Fruit fly (Drosophila melanogaster): Measurements from ENCODE around the gene CG31517.

CG31517 gene

dm6 chr3R:13914760-13915417, 33.3 kb upstream of the CG31517 start (continued):
- TF ChIP-seq Gug (GFP tag; IDR thresholded peaks at IDR 0.05) = peak; percentile 61; the same call in 2 of the 4 replicates
- TF ChIP-seq NfI (GFP tag; optimal IDR thresholded peaks at IDR 0.05) = peak; percentile 47
- TF ChIP-seq rib (GFP tag; IDR thresholded peaks at IDR 0.05) = peak; percentile 85
- TF ChIP-seq Jarid2 (GFP tag; optimal IDR thresholded peaks at IDR 0.05) = peak; percentile 23
- TF ChIP-seq CG18764 (GFP tag; optimal IDR thresholded peaks at IDR 0.05) = peak; percentile 54
- TF ChIP-seq CG1832 (GFP tag; optimal IDR thresholded peaks at IDR 0.05) = no peak
- TF ChIP-seq Vsx1 (GFP tag; optimal IDR thresholded peaks at IDR 0.05) = peak; percentile 60
- peak; percentile 76 for TF ChIP-seq CG4820 (GFP tag; optimal IDR thresholded peaks at IDR 0.05)
- TF ChIP-seq phol (tag; optimal IDR thresholded peaks at IDR 0.05) = peak; percentile 80
- peak; percentile 64 for TF ChIP-seq grn (GFP tag; optimal IDR thresholded peaks at IDR 0.05)
- peak; percentile 76 for TF ChIP-seq Atf-2 (GFP tag; optimal IDR thresholded peaks at IDR 0.05)
- TF ChIP-seq CG11504 (tag; optimal IDR thresholded peaks at IDR 0.05) = peak; percentile 85
- peak; percentile 37 for TF ChIP-seq Dip3 (GFP tag; optimal IDR thresholded peaks at IDR 0.05)
- TF ChIP-seq mirr (GFP tag; optimal IDR thresholded peaks at IDR 0.05) = no peak
- TF ChIP-seq eyg (GFP tag; optimal IDR thresholded peaks at IDR 0.05) = peak; percentile 66
- TF ChIP-seq CG1647 (GFP tag; optimal IDR thresholded peaks at IDR 0.05) = peak; percentile 75
- TF ChIP-seq dati (GFP tag; IDR thresholded peaks at IDR 0.05) = no peak
- TF ChIP-seq tin (GFP tag; optimal IDR thresholded peaks at IDR 0.05) = peak; percentile 80
- peak; percentile 70 for TF ChIP-seq esg (GFP tag; conservative IDR thresholded peaks at IDR 0.05)
- 0 out of 2 replicates have a peak, but pooled peaks have one; percentile 32 for TF ChIP-seq wdn (GFP tag; IDR thresholded peaks at IDR 0.05)
- peak; percentile 40 for TF ChIP-seq Fer2 (tag; optimal IDR thresholded peaks at IDR 0.05)
- TF ChIP-seq B-H1 (GFP tag; IDR thresholded peaks at IDR 0.05) = peak; percentile 74
- TF ChIP-seq Abd-B (GFP tag; optimal IDR thresholded peaks at IDR 0.05) = peak; percentile 55
- no peak for TF ChIP-seq BEAF-32 (GFP tag; optimal IDR thresholded peaks at IDR 0.05)
- TF ChIP-seq Usf (GFP tag; optimal IDR thresholded peaks at IDR 0.05) = peak; percentile 40
- TF ChIP-seq CG7839 (tag; optimal IDR thresholded peaks at IDR 0.05) = peak; percentile 85
- no peak for TF ChIP-seq br (optimal IDR thresholded peaks at IDR 0.05)
- peak; percentile 50 for TF ChIP-seq CG1529 (GFP tag; optimal IDR thresholded peaks at IDR 0.05)
- peak; percentile 70 for TF ChIP-seq Asciz (GFP tag; optimal IDR thresholded peaks at IDR 0.05)
- peak; percentile 74 for TF ChIP-seq chn (GFP tag; optimal IDR thresholded peaks at IDR 0.05)
- peak; percentile 55 for TF ChIP-seq CG12659 (GFP tag; optimal IDR thresholded peaks at IDR 0.05)
- TF ChIP-seq ap (GFP tag; IDR thresholded peaks at IDR 0.05) = peak; percentile 74
- no peak for TF ChIP-seq inv (GFP tag; IDR thresholded peaks at IDR 0.05; ENCODE audit: partially characterized antibody)
- TF ChIP-seq dm (GFP tag; optimal IDR thresholded peaks at IDR 0.05) = peak; percentile 62
- TF ChIP-seq CG12104 (GFP tag; optimal IDR thresholded peaks at IDR 0.05) = peak; percentile 64
- TF ChIP-seq BtbVII (GFP tag; optimal IDR thresholded peaks at IDR 0.05) = peak; percentile 64
- TF ChIP-seq C15 (GFP tag; IDR thresholded peaks at IDR 0.05) = 0 out of 3 replicates have a peak, but pooled peaks have one; percentile 13
- peak; percentile 25 for TF ChIP-seq CG10543 (GFP tag; optimal IDR thresholded peaks at IDR 0.05)
- peak; percentile 12 for TF ChIP-seq schlank (tag; optimal IDR thresholded peaks at IDR 0.05)
- peak; percentile 16 for TF ChIP-seq Ets97D (GFP tag; optimal IDR thresholded peaks at IDR 0.05)
- peak; percentile 57 for TF ChIP-seq CG10654 (GFP tag; optimal IDR thresholded peaks at IDR 0.05)
- peak; percentile 74 for TF ChIP-seq CG8944 (GFP tag; optimal IDR thresholded peaks at IDR 0.05)
- TF ChIP-seq prd (optimal IDR thresholded peaks at IDR 0.05) = no peak
- peak; percentile 86 for TF ChIP-seq prd (GFP tag; IDR thresholded peaks at IDR 0.05)
- no peak for TF ChIP-seq HLH4C (GFP tag; IDR thresholded peaks at IDR 0.05; ENCODE audit: partially characterized antibody)
- TF ChIP-seq CG13775 (GFP tag; optimal IDR thresholded peaks at IDR 0.05) = peak; percentile 51
- TF ChIP-seq CG11560 (tag; IDR thresholded peaks at IDR 0.05) = peak; percentile 47; the same call in 1 of the 3 replicates
- TF ChIP-seq sqz (GFP tag; optimal IDR thresholded peaks at IDR 0.05) = peak; percentile 56
- TF ChIP-seq lbe (GFP tag; optimal IDR thresholded peaks at IDR 0.05) = peak; percentile 2
- no peak for TF ChIP-seq insv (GFP tag; optimal IDR thresholded peaks at IDR 0.05)

All from whole organism, embryonic.